Worm (Caenorhabditis elegans): ENCODE results near the gene C13A2.6.

Gene C13A2.6

ce11 chrV:7237133-7237532, 32.4 kb upstream of the C13A2.6 start, which contains the start of gene hyls-1 (continued):
- TF ChIP-seq ceh-31 (tag; optimal IDR thresholded peaks at IDR 0.05) = peak; percentile 57
- no peak for TF ChIP-seq sdc-2 (tag; optimal IDR thresholded peaks at IDR 0.05)
- peak; percentile 82 for TF ChIP-seq nfya-1 (tag; optimal IDR thresholded peaks at IDR 0.05)
- no peak for TF ChIP-seq ahr-1 (tag; optimal IDR thresholded peaks at IDR 0.05)
- TF ChIP-seq hlh-13 (GFP tag; optimal IDR thresholded peaks at IDR 0.05) = no peak
- no peak for TF ChIP-seq tbx-2 (tag; optimal IDR thresholded peaks at IDR 0.05)
- no peak for TF ChIP-seq zip-5 (tag; optimal IDR thresholded peaks at IDR 0.05)
- no peak for TF ChIP-seq fkh-10 (GFP tag; optimal IDR thresholded peaks at IDR 0.05)
- no peak for TF ChIP-seq ttx-3 (tag; optimal IDR thresholded peaks at IDR 0.05)
- TF ChIP-seq C08G9.2 (tag; optimal IDR thresholded peaks at IDR 0.05) = no peak
- no peak for TF ChIP-seq gmeb-2 (tag; optimal IDR thresholded peaks at IDR 0.05)
- no peak for TF ChIP-seq ceh-9 (tag; optimal IDR thresholded peaks at IDR 0.05)
- TF ChIP-seq ets-4 (tag; optimal IDR thresholded peaks at IDR 0.05) = no peak
- no peak for TF ChIP-seq madf-2 (tag; optimal IDR thresholded peaks at IDR 0.05)
- TF ChIP-seq syd-9 (tag; optimal IDR thresholded peaks at IDR 0.05) = no peak
- TF ChIP-seq pax-1 (tag; optimal IDR thresholded peaks at IDR 0.05) = peak; percentile 74
- no peak for TF ChIP-seq elt-4 (tag; optimal IDR thresholded peaks at IDR 0.05)
- no peak for TF ChIP-seq ceh-34 (tag; optimal IDR thresholded peaks at IDR 0.05)
- no peak for TF ChIP-seq ceh-19 (GFP tag; optimal IDR thresholded peaks at IDR 0.05)
- TF ChIP-seq pqm-1 (tag; optimal IDR thresholded peaks at IDR 0.05) = no peak
- TF ChIP-seq T23F11.4 (GFP tag; optimal IDR thresholded peaks at IDR 0.05) = no peak
- TF ChIP-seq ceh-45 (GFP tag; IDR thresholded peaks at IDR 0.05) = no peak
- no peak for TF ChIP-seq F13H6.1 (tag; optimal IDR thresholded peaks at IDR 0.05)
- TF ChIP-seq dve-1 (tag; optimal IDR thresholded peaks at IDR 0.05) = no peak
- TF ChIP-seq unc-55 (GFP tag; optimal IDR thresholded peaks at IDR 0.05) = no peak
- no peak for TF ChIP-seq nhr-232 (tag; optimal IDR thresholded peaks at IDR 0.05)
- no peak for TF ChIP-seq fax-1 (tag; optimal IDR thresholded peaks at IDR 0.05)
- peak; percentile 36 for TF ChIP-seq elt-2 (tag; optimal IDR thresholded peaks at IDR 0.05)
- TF ChIP-seq unc-42 (tag; optimal IDR thresholded peaks at IDR 0.05) = peak; percentile 59
- peak; percentile 58 for TF ChIP-seq ceh-18 (tag; optimal IDR thresholded peaks at IDR 0.05)
- TF ChIP-seq rnt-1 (tag; optimal IDR thresholded peaks at IDR 0.05) = no peak
- TF ChIP-seq ceh-30 (tag; optimal IDR thresholded peaks at IDR 0.05) = no peak
- TF ChIP-seq hlh-8 (tag; optimal IDR thresholded peaks at IDR 0.05) = no peak
- no peak for TF ChIP-seq unc-86 (tag; optimal IDR thresholded peaks at IDR 0.05)
- no peak for TF ChIP-seq che-1 (tag; optimal IDR thresholded peaks at IDR 0.05)
- TF ChIP-seq npax-4 (tag; optimal IDR thresholded peaks at IDR 0.05) = no peak

DNA sequence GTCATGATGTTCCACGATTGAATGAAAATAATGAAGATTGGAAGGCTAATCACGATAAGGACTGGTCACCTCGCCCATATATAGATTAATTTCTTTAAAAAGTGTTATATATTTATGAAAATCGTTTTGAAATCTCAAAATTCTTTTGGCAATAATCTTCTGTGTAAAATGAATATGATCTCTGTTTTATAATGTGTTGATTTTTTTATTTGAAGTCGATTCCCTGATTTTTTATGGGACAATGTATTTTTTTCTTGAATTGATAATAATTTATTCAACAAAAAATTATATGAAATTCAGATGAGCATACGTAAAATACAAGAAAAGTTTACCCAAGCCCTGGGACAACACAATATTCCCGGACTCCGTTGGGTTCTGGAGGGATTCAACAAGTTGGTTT, 30.0 kb upstream of the C13A2.6 start, which contains the start of gene C05C8.1:
TSS of gene C05C8.1 (plus strand) at position 301 of the 400 bp plus-strand sequence.
- TF ChIP-seq ceh-45 (GFP tag; IDR thresholded peaks at IDR 0.05) (no peak), unc-3 (GFP tag; conservative IDR thresholded peaks at IDR 0.05) (no peak), unc-3 (tag; optimal IDR thresholded peaks at IDR 0.05) (no peak), elt-4 (tag; optimal IDR thresholded peaks at IDR 0.05) (no peak), dve-1 (tag; optimal IDR thresholded peaks at IDR 0.05) (no peak), elt-2 (tag; optimal IDR thresholded peaks at IDR 0.05) (no peak), tbx-2 (tag; optimal IDR thresholded peaks at IDR 0.05) (no peak), tbx-7 (tag; optimal IDR thresholded peaks at IDR 0.05) (no peak), K09A11.1 (tag; optimal IDR thresholded peaks at IDR 0.05; ENCODE audit: insufficient read depth) (no peak), ceh-48 (tag; optimal IDR thresholded peaks at IDR 0.05) (no peak)

DNA sequence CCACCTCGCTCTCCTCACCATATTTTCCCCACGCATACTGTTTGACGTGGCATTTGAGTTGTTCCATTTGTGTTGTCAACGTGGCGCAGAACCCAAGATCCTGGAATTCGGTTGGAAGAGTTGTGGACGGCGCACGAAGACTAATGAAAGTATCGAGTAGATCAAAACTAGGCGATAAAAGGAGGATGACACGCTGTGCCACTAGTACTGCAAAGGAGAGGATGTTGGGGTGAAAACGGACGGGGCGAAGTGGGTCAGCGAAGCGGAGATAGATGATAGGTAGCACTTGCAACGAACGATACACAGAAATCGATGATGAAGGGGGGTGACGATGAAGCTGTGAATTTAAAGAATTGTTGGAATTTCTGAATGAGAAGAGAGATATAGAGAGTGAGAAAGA, 22.5 kb upstream of the C13A2.6 start, which contains the start of gene C05C8.7:
TSS of gene C05C8.7 (minus strand) at position 100 of the 400 bp plus-strand sequence.
- no peak for TF ChIP-seq tbx-7 (tag; optimal IDR thresholded peaks at IDR 0.05)
- no peak for TF ChIP-seq Y22D7AL.16 (tag; optimal IDR thresholded peaks at IDR 0.05)
- no peak for TF ChIP-seq unc-3 (GFP tag; conservative IDR thresholded peaks at IDR 0.05)
- no peak for TF ChIP-seq unc-3 (tag; optimal IDR thresholded peaks at IDR 0.05)
- no peak for TF ChIP-seq pha-2 (tag; optimal IDR thresholded peaks at IDR 0.05)
- no peak for TF ChIP-seq ref-2 (tag; optimal IDR thresholded peaks at IDR 0.05)
- TF ChIP-seq ceh-9 (tag; optimal IDR thresholded peaks at IDR 0.05) = no peak
- no peak for TF ChIP-seq pax-1 (tag; optimal IDR thresholded peaks at IDR 0.05)
- TF ChIP-seq K02D7.2 (tag; optimal IDR thresholded peaks at IDR 0.05) = no peak
- no peak for TF ChIP-seq ceh-2 (tag; optimal IDR thresholded peaks at IDR 0.05)
- TF ChIP-seq ceh-6 (GFP tag; optimal IDR thresholded peaks at IDR 0.05) = no peak
- no peak for TF ChIP-seq npax-4 (tag; optimal IDR thresholded peaks at IDR 0.05)
- TF ChIP-seq ceh-18 (tag; optimal IDR thresholded peaks at IDR 0.05) = no peak
- TF ChIP-seq fax-1 (tag; optimal IDR thresholded peaks at IDR 0.05) = no peak
- TF ChIP-seq hlh-30 (tag; optimal IDR thresholded peaks at IDR 0.05; ENCODE audit: insufficient read depth) = no peak
- no peak for TF ChIP-seq hlh-15 (tag; optimal IDR thresholded peaks at IDR 0.05)
- no peak for TF ChIP-seq nhr-11 (tag; optimal IDR thresholded peaks at IDR 0.05)
- TF ChIP-seq ceh-31 (tag; optimal IDR thresholded peaks at IDR 0.05) = no peak
- no peak for TF ChIP-seq ceh-34 (tag; optimal IDR thresholded peaks at IDR 0.05)
- no peak for TF ChIP-seq hlh-8 (tag; optimal IDR thresholded peaks at IDR 0.05)
- TF ChIP-seq syd-9 (tag; optimal IDR thresholded peaks at IDR 0.05) = no peak

Data from whole organism, late embryonic.